Worm (Caenorhabditis elegans) whole organism, L2 larva: ENCODE measurements around the gene F58A6.5.

Experiments used
- C34F6.9 ChIP-seq: fragments of 150-350 bp; optimal IDR thresholded peaks from 2 replicates; lab custom pipeline; 2014; ENCODE audit warnings: missing biosample characterization, missing genetic modification characterization
- F13H6.1 ChIP-seq: sonication (generic microtip); optimal IDR thresholded peaks from 2 replicates; lab custom pipeline; 2016; ENCODE audit warnings: missing genetic modification characterization, missing compliant biosample characterization
- R02D3.7 ChIP-seq: fragments of 150-350 bp; optimal IDR thresholded peaks from 2 replicates; lab custom pipeline; 2014; ENCODE audit warnings: missing biosample characterization, missing genetic modification characterization
- Y55F3AM.14 ChIP-seq: fragments of 200-800 bp; sonication (Bioruptor generic); optimal IDR thresholded peaks from 2 replicates; lab custom pipeline; 2018; ENCODE audit warnings: mild to moderate bottlenecking, missing genetic modification characterization, missing compliant biosample characterization
- ZK546.5 ChIP-seq: sonication (generic microtip); optimal IDR thresholded peaks from 2 replicates; lab custom pipeline; 2017; ENCODE audit warnings: missing biosample characterization, missing genetic modification characterization
- alr-1 ChIP-seq: fragments of 150-350 bp; optimal IDR thresholded peaks from 2 replicates; lab custom pipeline; 2014; ENCODE audit warnings: missing biosample characterization, missing genetic modification characterization
- aly-2 ChIP-seq: fragments of 150-350 bp; optimal IDR thresholded peaks from 2 replicates; lab custom pipeline; 2014; ENCODE audit warnings: missing biosample characterization, missing genetic modification characterization
- ama-1 ChIP-seq: fragments of 150-350 bp; optimal IDR thresholded peaks from 2 replicates; lab custom pipeline; 2018; ENCODE audit warnings: inconsistent platforms
- blmp-1 ChIP-seq: sonication (generic microtip); optimal IDR thresholded peaks from 2 replicates; lab custom pipeline; 2017; ENCODE audit warnings: missing genetic modification characterization, mild to moderate bottlenecking, missing compliant biosample characterization, antibody characterized with exemption, moderate library complexity; ENCODE audit not compliant: insufficient read depth
- ceh-16 ChIP-seq: fragments of 150-350 bp; optimal IDR thresholded peaks from 2 replicates; lab custom pipeline; 2014; ENCODE audit warnings: missing biosample characterization, missing genetic modification characterization
- ceh-82 ChIP-seq: fragments of 150-350 bp; optimal IDR thresholded peaks from 2 replicates; lab custom pipeline; 2014; ENCODE audit warnings: missing biosample characterization, missing genetic modification characterization
- crh-2 ChIP-seq: sonication (generic microtip); optimal IDR thresholded peaks from 2 replicates; lab custom pipeline; 2017; ENCODE audit warnings: missing biosample characterization, missing genetic modification characterization
- dmd-4 ChIP-seq: sonication (generic microtip); optimal IDR thresholded peaks from 2 replicates; lab custom pipeline; 2017; ENCODE audit warnings: missing biosample characterization, missing genetic modification characterization
- egl-27 ChIP-seq: sonication (generic microtip); optimal IDR thresholded peaks from 3 replicates; lab custom pipeline; 2017; ENCODE audit warnings: missing biosample characterization, missing genetic modification reagents, missing genetic modification characterization
- elt-1 ChIP-seq: fragments of 150-350 bp; optimal IDR thresholded peaks from 2 replicates; lab custom pipeline; 2014; ENCODE audit warnings: missing biosample characterization, missing genetic modification characterization
- elt-3 ChIP-seq: sonication (generic microtip); optimal IDR thresholded peaks from 2 replicates; lab custom pipeline; 2017; ENCODE audit warnings: missing biosample characterization, missing genetic modification characterization
- fos-1 ChIP-seq: fragments of 150-350 bp; optimal IDR thresholded peaks from 2 replicates; lab custom pipeline; 2014; ENCODE audit warnings: missing biosample characterization, missing genetic modification characterization
- gmeb-1 ChIP-seq: fragments of 150-350 bp; optimal IDR thresholded peaks from 2 replicates; lab custom pipeline; 2014; ENCODE audit warnings: missing biosample characterization, missing genetic modification characterization
- lin-11 ChIP-seq: fragments of 150-350 bp; sonication (generic microtip); optimal IDR thresholded peaks from 2 replicates; lab custom pipeline; 2014; ENCODE audit warnings: missing biosample characterization, missing genetic modification characterization, inconsistent platforms, mixed read lengths
- lin-13 ChIP-seq: fragments of 150-350 bp; optimal IDR thresholded peaks from 2 replicates; lab custom pipeline; 2014; ENCODE audit warnings: missing biosample characterization, missing genetic modification reagents, missing genetic modification characterization
- lin-39 ChIP-seq: fragments of 150-350 bp; optimal IDR thresholded peaks from 2 replicates; lab custom pipeline; 2014; ENCODE audit warnings: missing biosample characterization, missing genetic modification reagents, missing genetic modification characterization
- lsy-2 ChIP-seq, 2 experiments: fragments of 150-350 bp in 1 of 2; sonication (generic microtip) in 1 of 2; optimal IDR thresholded peaks; 2 replicates each; lab custom pipeline; 2014 to 2017; ENCODE audit warnings: missing biosample characterization in 2 of 2, missing genetic modification characterization in 2 of 2
- mab-5 ChIP-seq: fragments of 150-350 bp; optimal IDR thresholded peaks from 2 replicates; lab custom pipeline; 2014; ENCODE audit warnings: missing biosample characterization, missing genetic modification characterization
- mbf-1 ChIP-seq: sonication (generic microtip); optimal IDR thresholded peaks from 2 replicates; lab custom pipeline; 2017; ENCODE audit warnings: missing biosample characterization, missing genetic modification characterization
- mdl-1 ChIP-seq, 2 experiments: fragments of 150-350 bp in 1 of 2; sonication (generic microtip) in 1 of 2; optimal IDR thresholded peaks; 2 replicates each; lab custom pipeline; 2017; ENCODE audit warnings: missing biosample characterization in 2 of 2, missing genetic modification characterization in 2 of 2
- nhr-10 ChIP-seq: sonication (generic microtip); optimal IDR thresholded peaks from 2 replicates; lab custom pipeline; 2017; ENCODE audit warnings: missing biosample characterization, missing genetic modification characterization
- nhr-11 ChIP-seq: fragments of 150-350 bp; optimal IDR thresholded peaks from 2 replicates; lab custom pipeline; 2014; ENCODE audit warnings: missing biosample characterization, missing genetic modification characterization
- nhr-12 ChIP-seq: fragments of 150-350 bp; optimal IDR thresholded peaks from 2 replicates; lab custom pipeline; 2014; ENCODE audit warnings: missing biosample characterization, missing genetic modification characterization
- nhr-129 ChIP-seq: fragments of 150-350 bp; optimal IDR thresholded peaks from 2 replicates; lab custom pipeline; 2014; ENCODE audit warnings: missing biosample characterization, missing genetic modification characterization
- nhr-21 ChIP-seq: fragments of 150-350 bp; optimal IDR thresholded peaks from 2 replicates; lab custom pipeline; 2014; ENCODE audit warnings: missing biosample characterization, missing genetic modification characterization
- nhr-23 ChIP-seq: fragments of 150-350 bp; optimal IDR thresholded peaks from 2 replicates; lab custom pipeline; 2014; ENCODE audit warnings: missing biosample characterization, missing genetic modification reagents, missing genetic modification characterization
- nhr-237 ChIP-seq: fragments of 150-350 bp; optimal IDR thresholded peaks from 2 replicates; lab custom pipeline; 2014; ENCODE audit warnings: missing biosample characterization, missing genetic modification characterization
- nhr-25 ChIP-seq: fragments of 150-350 bp; sonication (generic microtip); optimal IDR thresholded peaks from 3 replicates; lab custom pipeline; 2014; ENCODE audit warnings: missing biosample characterization, missing genetic modification characterization
- nhr-6 ChIP-seq: fragments of 150-350 bp; optimal IDR thresholded peaks from 2 replicates; lab custom pipeline; 2014; ENCODE audit warnings: missing biosample characterization, missing genetic modification characterization
- nhr-77 ChIP-seq: fragments of 150-350 bp; optimal IDR thresholded peaks from 2 replicates; lab custom pipeline; 2014; ENCODE audit warnings: missing biosample characterization, missing genetic modification characterization
- peb-1 ChIP-seq: fragments of 150-350 bp; optimal IDR thresholded peaks from 2 replicates; lab custom pipeline; 2014; ENCODE audit warnings: missing biosample characterization, missing genetic modification characterization
- sem-4 ChIP-seq: fragments of 150-350 bp; optimal IDR thresholded peaks from 2 replicates; lab custom pipeline; 2014; ENCODE audit warnings: missing biosample characterization, missing genetic modification reagents, missing genetic modification characterization
- skn-1 ChIP-seq: sonication (generic microtip); optimal IDR thresholded peaks from 2 replicates; lab custom pipeline; 2017; ENCODE audit warnings: missing biosample characterization, missing genetic modification characterization
- sma-3 ChIP-seq: sonication (generic microtip); optimal IDR thresholded peaks from 2 replicates; lab custom pipeline; 2016; ENCODE audit warnings: missing genetic modification reagents, missing genetic modification characterization, missing compliant biosample characterization
- sma-9 ChIP-seq, 2 experiments: fragments of 150-350 bp in 1 of 2; sonication (generic microtip) in 1 of 2; optimal IDR thresholded peaks; 2 replicates each; lab custom pipeline; 2014 to 2016; ENCODE audit warnings: missing genetic modification characterization in 2 of 2, mild to moderate bottlenecking in 1 of 2, missing biosample characterization in 1 of 2, missing compliant biosample characterization in 1 of 2, missing genetic modification reagents in 1 of 2, moderate library complexity in 1 of 2
- snpc-4 ChIP-seq: fragments of 150-350 bp; optimal IDR thresholded peaks from 2 replicates; lab custom pipeline; 2014; ENCODE audit warnings: missing biosample characterization, missing genetic modification characterization
- unc-39 ChIP-seq: fragments of 150-350 bp; optimal IDR thresholded peaks from 2 replicates; lab custom pipeline; 2014; ENCODE audit warnings: missing biosample characterization, missing genetic modification characterization
- unc-55 ChIP-seq: fragments of 150-350 bp; sonication (generic microtip); optimal IDR thresholded peaks from 3 replicates; lab custom pipeline; 2014; ENCODE audit warnings: missing biosample characterization, missing genetic modification reagents, missing genetic modification characterization
- unc-62 ChIP-seq: fragments of 150-350 bp; optimal IDR thresholded peaks from 2 replicates; lab custom pipeline; 2014; ENCODE audit warnings: missing biosample characterization, missing genetic modification reagents, missing genetic modification characterization
- zag-1 ChIP-seq: fragments of 150-350 bp; optimal IDR thresholded peaks from 2 replicates; lab custom pipeline; 2014; ENCODE audit warnings: missing biosample characterization, missing genetic modification characterization
- ztf-1 ChIP-seq: fragments of 200-800 bp; sonication (Bioruptor generic); conservative IDR thresholded peaks from 2 replicates; pipeline ENCODE4 v1.3.6; 2022; ENCODE audit warnings: missing genetic modification characterization, missing compliant biosample characterization
- ztf-11 ChIP-seq: sonication (generic microtip); optimal IDR thresholded peaks from 2 replicates; lab custom pipeline; 2017; ENCODE audit warnings: missing biosample characterization, missing genetic modification characterization
- ztf-4 ChIP-seq: fragments of 150-350 bp; optimal IDR thresholded peaks from 2 replicates; lab custom pipeline; 2014; ENCODE audit warnings: missing biosample characterization, missing genetic modification characterization

F58A6.5 gene

DNA sequence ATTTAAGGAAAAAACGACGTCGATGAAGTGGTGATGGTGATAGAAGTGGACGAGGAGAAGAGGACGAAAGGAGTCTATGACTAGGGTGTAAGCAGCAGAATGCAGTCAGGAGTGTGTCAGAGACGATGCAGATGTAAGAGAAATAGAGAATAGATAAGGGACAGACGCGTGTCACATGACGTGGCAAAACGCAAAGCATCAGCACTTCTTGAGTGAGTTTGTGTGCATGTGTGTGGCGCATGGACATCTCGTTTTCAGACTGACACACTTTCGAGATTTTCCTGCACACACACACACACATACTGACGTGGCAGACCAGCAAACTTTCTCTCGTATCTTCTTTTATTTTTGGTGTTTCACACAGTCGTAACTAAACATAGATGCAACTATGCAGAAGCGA is 34.2 kb upstream of the F58A6.5 start (continued):
- TF ChIP-seq sma-3 (GFP tag; lab: Kevin White, UChicago) (peak; percentile 47), F13H6.1 (tag; lab: Kevin White, UChicago) (peak; percentile 70), R02D3.7 (no peak)
- TF ChIP-seq, all 48 proteins: peak for 15

DNA sequence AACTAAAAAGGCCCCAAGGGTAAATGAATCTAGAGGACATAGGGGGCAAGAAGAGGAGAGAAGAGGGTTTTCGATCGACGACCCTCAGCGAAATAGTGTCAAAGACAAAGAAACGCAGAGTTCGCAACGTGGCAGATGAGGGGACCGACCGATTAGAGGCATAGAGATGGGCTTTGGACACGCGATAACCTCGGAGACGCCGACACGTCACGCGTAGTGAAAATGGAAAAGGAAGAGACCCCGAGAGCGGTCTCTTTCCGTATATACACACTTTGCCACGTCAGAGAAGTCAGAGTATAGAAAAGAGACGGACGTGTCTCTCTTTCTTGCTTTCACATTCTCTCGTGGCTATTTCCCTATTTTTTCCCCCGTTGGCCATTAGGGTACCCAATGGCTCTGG is 33.2 kb upstream of the F58A6.5 start:
- TF ChIP-seq sma-9 (GFP tag; optimal IDR thresholded peaks at IDR 0.05; lab: Kevin White, UChicago) (peak; percentile 79), sma-9 (tag; optimal IDR thresholded peaks at IDR 0.05; lab: Kevin White, UChicago) (no peak), unc-39 (tag; lab: Kevin White, UChicago) (no peak), gmeb-1 (tag; lab: Kevin White, UChicago) (no peak), mab-5 (tag; lab: Kevin White, UChicago) (no peak), nhr-10 (tag; lab: Kevin White, UChicago) (no peak), ceh-16 (tag; lab: Kevin White, UChicago) (no peak), egl-27 (tag; lab: Kevin White, UChicago) (peak; percentile 54), Y55F3AM.14 (GFP tag; lab: Kevin White, UChicago) (peak; percentile 69), nhr-237 (no peak), fos-1 (tag; lab: Kevin White, UChicago) (peak; percentile 48), nhr-6 (no peak), F13H6.1 (tag; lab: Kevin White, UChicago) (peak; percentile 80), skn-1 (no peak), alr-1 (tag; lab: Kevin White, UChicago) (no peak), nhr-12 (tag; lab: Kevin White, UChicago) (no peak), dmd-4 (tag; lab: Kevin White, UChicago) (no peak), lin-13 (GFP tag; lab: Kevin White, UChicago) (peak; percentile 55), ZK546.5 (peak; percentile 6), elt-3 (no peak), peb-1 (tag; lab: Kevin White, UChicago) (no peak), lsy-2 (tag; optimal IDR thresholded peaks at IDR 0.05; lab: Kevin White, UChicago) (peak; percentile 18 to 74), mbf-1 (tag; lab: Kevin White, UChicago) (no peak), nhr-129 (tag; lab: Kevin White, UChicago) (peak; percentile 77), blmp-1 (tag; lab: Kevin White, UChicago) (peak; percentile 74), mdl-1 (tag; optimal IDR thresholded peaks at IDR 0.05; lab: Kevin White, UChicago) (peak; percentile 75 to 85), aly-2 (tag; lab: Kevin White, UChicago) (no peak), nhr-11 (tag; lab: Kevin White, UChicago) (no peak), crh-2 (tag; lab: Kevin White, UChicago) (no peak), elt-1 (tag; lab: Kevin White, UChicago) (no peak), zag-1 (tag; lab: Kevin White, UChicago) (peak; percentile 71), lin-39 (no peak), ztf-4 (tag; lab: Kevin White, UChicago) (no peak), sma-3 (GFP tag; lab: Kevin White, UChicago) (peak; percentile 22), R02D3.7 (no peak), nhr-77 (tag; lab: Kevin White, UChicago) (no peak), ceh-82 (tag; lab: Kevin White, UChicago) (no peak), ama-1 (lab: Kevin White, UChicago) (no peak), ztf-1 (GFP tag; lab: Robert Waterston, UW) (no peak), ztf-11 (tag; lab: Kevin White, UChicago) (no peak), C34F6.9 (tag; lab: Kevin White, UChicago) (peak; percentile 72), nhr-25 (tag; lab: Kevin White, UChicago) (peak; percentile 51), unc-55 (peak; percentile 61), nhr-21 (peak; percentile 34), unc-62 (no peak), lin-11 (peak; percentile 49), snpc-4 (tag; lab: Kevin White, UChicago) (peak; percentile 62), nhr-23 (tag; lab: Kevin White, UChicago) (no peak), sem-4 (peak; percentile 56)
